Worm (Caenorhabditis elegans): ENCODE measurements around the gene F58A6.5.

- TF ChIP-seq dao-5 (tag; optimal IDR thresholded peaks at IDR 0.05), result no peak
- no peak for TF ChIP-seq W03F9.2 (tag; optimal IDR thresholded peaks at IDR 0.05)
- TF ChIP-seq him-1 (tag; optimal IDR thresholded peaks at IDR 0.05), result no peak
These were observed 2.6 kb upstream of the F58A6.5 start, which contains the start of gene srb-16 for ce11 chrII:5150829-5151228.
